Fruit fly (Drosophila melanogaster) whole organism, embryonic: ENCODE measurements around the gene Gcna.

Experiments used
- Asciz ChIP-seq: fragments of 200-800 bp; sonication (Bioruptor generic); optimal IDR thresholded peaks from 2 replicates; lab custom pipeline; 2017; ENCODE audit warnings: missing biosample characterization, mild to moderate bottlenecking, missing genetic modification characterization, missing genetic modification reagents
- Blimp-1 ChIP-seq: fragments of 200-800 bp; sonication (Bioruptor generic); optimal IDR thresholded peaks from 3 replicates; lab custom pipeline; 2018; ENCODE audit warnings: missing biosample characterization, missing genetic modification characterization, mild to moderate bottlenecking, moderate library complexity, missing genetic modification reagents
- C15 ChIP-seq: fragments of 200-800 bp; sonication (Bioruptor generic); IDR thresholded peaks from 3 replicates; pipeline ENCODE4 v1.3.6; 2022; ENCODE audit warnings: missing biosample characterization, missing genetic modification characterization
- CG10147 ChIP-seq: fragments of 200-800 bp; sonication (Bioruptor generic); optimal IDR thresholded peaks from 2 replicates; lab custom pipeline; 2019; ENCODE audit warnings: missing biosample characterization, mild to moderate bottlenecking, missing genetic modification characterization, moderate library complexity
- CG11560 ChIP-seq: fragments of 200-800 bp; sonication (Bioruptor generic); IDR thresholded peaks from 3 replicates; pipeline ENCODE4 v1.3.6; 2022; ENCODE audit warnings: missing biosample characterization, missing genetic modification characterization
- CG11723 ChIP-seq: fragments of 200-800 bp; sonication (Bioruptor generic); optimal IDR thresholded peaks from 2 replicates; lab custom pipeline; 2017; ENCODE audit warnings: missing biosample characterization, mild to moderate bottlenecking, missing genetic modification characterization
- CG15011 ChIP-seq: fragments of 200-800 bp; sonication (Bioruptor generic); optimal IDR thresholded peaks from 3 replicates; lab custom pipeline; 2018; ENCODE audit warnings: missing biosample characterization, mild to moderate bottlenecking, missing genetic modification characterization
- CG1647 ChIP-seq: fragments of 200-800 bp; sonication (Bioruptor generic); optimal IDR thresholded peaks from 3 replicates; lab custom pipeline; 2016; ENCODE audit warnings: missing biosample characterization, missing genetic modification characterization
- CG16813 ChIP-seq: fragments of 200-800 bp; sonication (Bioruptor generic); IDR thresholded peaks from 3 replicates; pipeline ENCODE4 v1.3.6; 2022; ENCODE audit warnings: missing biosample characterization, missing genetic modification characterization; ENCODE audit not compliant: partially characterized antibody
- CG17802 ChIP-seq: fragments of 200-800 bp; sonication (Bioruptor generic); optimal IDR thresholded peaks from 2 replicates; lab custom pipeline; 2018; ENCODE audit warnings: missing biosample characterization, mild to moderate bottlenecking, missing genetic modification characterization, moderate library complexity
- CG2678 ChIP-seq: fragments of 200-800 bp; sonication (Bioruptor generic); optimal IDR thresholded peaks from 3 replicates; lab custom pipeline; 2019; ENCODE audit warnings: missing biosample characterization, mild to moderate bottlenecking, missing genetic modification characterization, moderate library complexity
- CG2712 ChIP-seq: fragments of 200-800 bp; optimal IDR thresholded peaks from 3 replicates; lab custom pipeline; 2019; ENCODE audit warnings: missing biosample characterization, mild to moderate bottlenecking, missing genetic modification characterization, moderate library complexity
- CG31224 ChIP-seq: fragments of 200-800 bp; sonication (Bioruptor generic); IDR thresholded peaks from 2 replicates; pipeline ENCODE4 v1.3.6; 2022; ENCODE audit warnings: missing biosample characterization, missing genetic modification characterization
- CG5180 ChIP-seq: fragments of 200-800 bp; sonication (Bioruptor generic); optimal IDR thresholded peaks from 3 replicates; lab custom pipeline; 2017; ENCODE audit warnings: missing biosample characterization, missing genetic modification characterization, mild to moderate bottlenecking, moderate library complexity, missing genetic modification reagents
- CG6689 ChIP-seq: fragments of 200-800 bp; sonication (Bioruptor generic); IDR thresholded peaks from 2 replicates; pipeline ENCODE4 v1.3.6; 2022; ENCODE audit warnings: missing biosample characterization, missing genetic modification characterization
- CG6813 ChIP-seq: fragments of 200-800 bp; sonication (Bioruptor generic); optimal IDR thresholded peaks from 2 replicates; lab custom pipeline; 2017; ENCODE audit warnings: missing biosample characterization, missing genetic modification characterization, mild to moderate bottlenecking, moderate library complexity, missing genetic modification reagents
- CG7987 ChIP-seq: fragments of 200-800 bp; sonication (Bioruptor generic); optimal IDR thresholded peaks from 2 replicates; lab custom pipeline; 2018; ENCODE audit warnings: missing biosample characterization, mild to moderate bottlenecking, missing genetic modification characterization, moderate library complexity
- CG8924 ChIP-seq: fragments of 200-800 bp; optimal IDR thresholded peaks from 3 replicates; lab custom pipeline; 2019; ENCODE audit warnings: missing biosample characterization, mild to moderate bottlenecking, missing genetic modification characterization, moderate library complexity
- CG9817 ChIP-seq: fragments of 200-800 bp; sonication (Bioruptor generic); optimal IDR thresholded peaks from 2 replicates; lab custom pipeline; 2018; ENCODE audit warnings: missing biosample characterization, mild to moderate bottlenecking, missing genetic modification characterization, moderate library complexity
- Doc3 ChIP-seq: fragments of 200-800 bp; sonication (Bioruptor generic); IDR thresholded peaks from 3 replicates; pipeline ENCODE4 v1.3.6; 2022; ENCODE audit warnings: missing biosample characterization, missing genetic modification characterization; ENCODE audit not compliant: partially characterized antibody
- Eip74EF ChIP-seq, 2 experiments: fragments of 200-800 bp in 1 of 2; fragments of >200 bp in 1 of 2; sonication (Bioruptor generic) in 1 of 2; optimal IDR thresholded peaks; 2 replicates each; lab custom pipeline; 2017 to 2019; ENCODE audit warnings: missing biosample characterization in 2 of 2, missing genetic modification characterization in 2 of 2, mild to moderate bottlenecking in 1 of 2, moderate library complexity in 1 of 2
- Ets97D ChIP-seq: fragments of 200-800 bp; sonication (Bioruptor generic); optimal IDR thresholded peaks from 3 replicates; lab custom pipeline; 2016; ENCODE audit warnings: missing biosample characterization, missing genetic modification characterization
- Fer3 ChIP-seq: fragments of 200-800 bp; sonication (Bioruptor generic); optimal IDR thresholded peaks from 2 replicates; lab custom pipeline; 2018; ENCODE audit warnings: missing biosample characterization, mild to moderate bottlenecking, missing genetic modification characterization, moderate library complexity
- Hmr ChIP-seq: fragments of 200-800 bp; sonication (Bioruptor generic); optimal IDR thresholded peaks from 3 replicates; lab custom pipeline; 2017; ENCODE audit warnings: mild to moderate bottlenecking, missing biosample characterization, missing genetic modification reagents, missing genetic modification characterization
- MESR4 ChIP-seq: fragments of 200-800 bp; sonication (Bioruptor generic); optimal IDR thresholded peaks from 2 replicates; lab custom pipeline; 2018; ENCODE audit warnings: missing biosample characterization, mild to moderate bottlenecking, missing genetic modification characterization, moderate library complexity
- Mes4 ChIP-seq: fragments of 200-800 bp; sonication (Bioruptor generic); optimal IDR thresholded peaks from 2 replicates; lab custom pipeline; 2016; ENCODE audit warnings: missing biosample characterization, missing genetic modification characterization
- Nf-YB ChIP-seq: fragments of 200-800 bp; sonication (Bioruptor generic); optimal IDR thresholded peaks from 3 replicates; lab custom pipeline; 2019; ENCODE audit warnings: missing biosample characterization, mild to moderate bottlenecking, missing genetic modification characterization, moderate library complexity
- Oaz ChIP-seq: fragments of 200-800 bp; sonication (Bioruptor generic); IDR thresholded peaks from 2 replicates; pipeline ENCODE4 v1.3.6; 2022; ENCODE audit warnings: missing biosample characterization, missing genetic modification characterization
- Ravus ChIP-seq: fragments of 200-800 bp; sonication (Bioruptor generic); IDR thresholded peaks from 2 replicates; pipeline ENCODE4 v1.3.6; 2022; ENCODE audit warnings: missing biosample characterization, missing genetic modification characterization
- Scr ChIP-seq: fragments of 200-800 bp; sonication (Bioruptor generic); IDR thresholded peaks from 2 replicates; pipeline ENCODE4 v1.3.6; 2022; ENCODE audit warnings: missing biosample characterization, missing genetic modification characterization; ENCODE audit not compliant: partially characterized antibody
- Six4 ChIP-seq: fragments of 200-800 bp; sonication (Bioruptor generic); optimal IDR thresholded peaks from 2 replicates; lab custom pipeline; 2016; ENCODE audit warnings: missing biosample characterization, missing genetic modification characterization
- Usf ChIP-seq: fragments of 200-800 bp; sonication (Bioruptor generic); optimal IDR thresholded peaks from 2 replicates; lab custom pipeline; 2017; ENCODE audit warnings: missing genotype, missing biosample characterization, missing genetic modification characterization
- cas ChIP-seq: fragments of 200-800 bp; sonication (Bioruptor generic); IDR thresholded peaks from 2 replicates; pipeline ENCODE4 v1.3.6; 2022; ENCODE audit warnings: missing biosample characterization, missing genetic modification characterization
- cato ChIP-seq: fragments of 200-800 bp; sonication (Bioruptor generic); optimal IDR thresholded peaks from 2 replicates; lab custom pipeline; 2016; ENCODE audit warnings: missing biosample characterization, missing genetic modification characterization, borderline replicate concordance
- chinmo ChIP-seq: fragments of 200-800 bp; sonication (Bioruptor generic); IDR thresholded peaks from 4 replicates; pipeline ENCODE4 v1.3.6; 2022; ENCODE audit warnings: missing biosample characterization, missing genetic modification characterization; ENCODE audit not compliant: partially characterized antibody
- crp ChIP-seq, 2 experiments: fragments of 200-800 bp; sonication (Bioruptor generic); optimal IDR thresholded peaks; 2 replicates in 1 of 2; 3 replicates in 1 of 2; lab custom pipeline; 2017; ENCODE audit warnings: missing biosample characterization in 2 of 2, missing genetic modification characterization in 2 of 2, mild to moderate bottlenecking in 1 of 2, moderate library complexity in 1 of 2
- eve ChIP-seq, 2 experiments: fragments of >200 bp; optimal IDR thresholded peaks; 2 replicates each; lab custom pipeline; 2017; ENCODE audit warnings: missing biosample characterization in 2 of 2, missing genetic modification characterization in 2 of 2
- kah ChIP-seq: fragments of 200-800 bp; sonication (Bioruptor generic); optimal IDR thresholded peaks from 2 replicates; lab custom pipeline; 2018; ENCODE audit warnings: missing biosample characterization, mild to moderate bottlenecking, missing genetic modification characterization
- maf-S ChIP-seq: fragments of 200-800 bp; sonication (Bioruptor generic); optimal IDR thresholded peaks from 2 replicates; lab custom pipeline; 2016; ENCODE audit warnings: missing biosample characterization, missing genetic modification characterization
- mld ChIP-seq: fragments of 200-800 bp; sonication (Bioruptor generic); IDR thresholded peaks from 3 replicates; pipeline ENCODE4 v1.3.6; 2022; ENCODE audit warnings: missing biosample characterization, missing genetic modification characterization; ENCODE audit not compliant: partially characterized antibody
- sc ChIP-seq, 3 experiments: fragments of >200 bp in 2 of 3; fragments of 200-800 bp in 1 of 3; sonication (Bioruptor generic) in 1 of 3; optimal IDR thresholded peaks; 2 replicates in 2 of 3; 3 replicates in 1 of 3; lab custom pipeline; 2017; ENCODE audit warnings: mild to moderate bottlenecking in 1 of 3, missing biosample characterization in 1 of 3, missing genetic modification characterization in 1 of 3, missing genetic modification reagents in 1 of 3
- sens-2 ChIP-seq: fragments of 200-800 bp; sonication (Bioruptor generic); IDR thresholded peaks from 2 replicates; pipeline ENCODE4 v1.3.6; 2022; ENCODE audit warnings: missing biosample characterization, missing genetic modification characterization
- sna ChIP-seq: fragments of 200-800 bp; sonication (Bioruptor generic); IDR thresholded peaks from 2 replicates; pipeline ENCODE4 v1.3.6; 2022; ENCODE audit warnings: missing biosample characterization, missing genetic modification characterization; ENCODE audit not compliant: partially characterized antibody
- ttk ChIP-seq: fragments of 200-800 bp; sonication (Bioruptor generic); IDR thresholded peaks from 2 replicates; pipeline ENCODE4 v2.1.2; 2022; ENCODE audit warnings: missing biosample characterization, missing genetic modification characterization
- usp ChIP-seq: fragments of >200 bp; optimal IDR thresholded peaks from 2 replicates; lab custom pipeline; 2017; ENCODE audit warnings: missing biosample characterization, missing genetic modification characterization
- z ChIP-seq: fragments of 200-800 bp; sonication (Bioruptor generic); IDR thresholded peaks from 3 replicates; pipeline ENCODE4 v1.3.6; 2022; ENCODE audit warnings: missing biosample characterization, missing genetic modification characterization
- zen ChIP-seq: fragments of 200-800 bp; sonication (Bioruptor generic); optimal IDR thresholded peaks from 3 replicates; lab custom pipeline; 2018; ENCODE audit warnings: missing biosample characterization, mild to moderate bottlenecking, missing genetic modification characterization, moderate library complexity
- zfh2 ChIP-seq: fragments of 200-800 bp; sonication (Bioruptor generic); optimal IDR thresholded peaks from 2 replicates; lab custom pipeline; 2016; ENCODE audit warnings: missing biosample characterization, missing genetic modification characterization

Gcna gene

DNA sequence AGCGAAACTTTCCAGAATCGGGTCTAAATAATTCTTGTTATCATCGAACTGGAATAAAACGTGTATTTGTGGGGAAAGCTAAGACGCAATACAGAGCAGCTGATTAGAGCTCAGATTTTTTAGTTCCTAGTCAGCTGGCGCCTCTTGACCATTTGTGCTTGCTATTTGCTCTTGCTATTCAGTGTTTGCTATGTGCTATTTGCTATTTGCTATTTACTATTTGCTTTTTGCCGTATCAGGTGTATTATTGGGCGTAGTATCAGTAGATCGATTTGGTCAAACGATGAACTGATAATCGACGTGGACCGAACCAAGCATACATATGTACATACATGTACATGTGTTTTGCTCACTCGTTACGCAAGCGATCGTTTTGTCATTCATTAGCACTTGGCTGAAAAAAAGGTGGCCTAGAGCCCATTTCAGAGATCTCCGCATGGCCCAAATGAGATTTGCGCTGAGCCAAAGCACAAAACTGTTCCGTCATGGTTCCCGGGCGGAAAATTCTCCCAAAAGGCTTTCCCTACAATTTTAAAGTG lies 20.2 kb downstream of the Gcna start (continued):
- peak; percentile 12 for TF ChIP-seq zfh2
- TF ChIP-seq cato (GFP tag; lab: Kevin White, UChicago) = no peak
- TF ChIP-seq sens-2 = no peak
- no peak for TF ChIP-seq sna (GFP tag; lab: Robert Waterston, UW)
- TF ChIP-seq Mes4 (GFP tag; lab: Kevin White, UChicago) = peak; percentile 43
- peak; percentile 81 for TF ChIP-seq Hmr (GFP tag; lab: Kevin White, UChicago)
- TF ChIP-seq CG11723 = no peak
- TF ChIP-seq Asciz (GFP tag; lab: Kevin White, UChicago) = peak; percentile 55
- no peak for TF ChIP-seq Six4
- no peak for TF ChIP-seq usp (GFP tag; lab: Kevin White, UChicago)
- no peak for TF ChIP-seq cas (GFP tag; lab: Robert Waterston, UW)
- no peak for TF ChIP-seq CG8924 (tag; lab: Kevin White, UChicago)
- no peak for TF ChIP-seq CG2712 (tag; lab: Kevin White, UChicago)
- no peak for TF ChIP-seq Ets97D
- TF ChIP-seq Ravus (GFP tag; lab: Robert Waterston, UW) = no peak
- TF ChIP-seq zen (tag; lab: Kevin White, UChicago) = no peak
- TF ChIP-seq CG11560 = no peak
- TF ChIP-seq CG15011 (GFP tag; lab: Kevin White, UChicago) = peak; percentile 7
- no peak for TF ChIP-seq sc (optimal IDR thresholded peaks at IDR 0.05; lab: Kevin White, UChicago)
- peak; percentile 4 for TF ChIP-seq sc (GFP tag; optimal IDR thresholded peaks at IDR 0.05; lab: Kevin White, UChicago)
- TF ChIP-seq Scr (GFP tag; lab: Robert Waterston, UW) = no peak
- TF ChIP-seq CG5180 (GFP tag; lab: Kevin White, UChicago) = peak; percentile 7
- TF ChIP-seq crp (GFP tag; optimal IDR thresholded peaks at IDR 0.05; lab: Kevin White, UChicago) = no peak
- no peak for TF ChIP-seq MESR4
- no peak for TF ChIP-seq CG17802 (tag; lab: Kevin White, UChicago)
- TF ChIP-seq CG6689 (GFP tag; lab: Robert Waterston, UW) = 0 out of 2 replicates have a peak, but pooled peaks have one; percentile 7
- TF ChIP-seq ttk (GFP tag; lab: Robert Waterston, UW) = no peak
- TF ChIP-seq chinmo (GFP tag; lab: Robert Waterston, UW) = no peak
- TF ChIP-seq CG7987 (GFP tag; lab: Kevin White, UChicago) = peak; percentile 76
- TF ChIP-seq maf-S (GFP tag; lab: Kevin White, UChicago) = peak; percentile 41
- peak; percentile 37 for TF ChIP-seq Blimp-1 (GFP tag; lab: Kevin White, UChicago)
- TF ChIP-seq CG10147 = no peak
- no peak for TF ChIP-seq kah (GFP tag; lab: Kevin White, UChicago)
- peak; percentile 66 for TF ChIP-seq CG6813 (GFP tag; lab: Kevin White, UChicago)
- TF ChIP-seq C15 (GFP tag; lab: Robert Waterston, UW) = no peak
- no peak for TF ChIP-seq Doc3 (GFP tag; lab: Robert Waterston, UW)
- TF ChIP-seq eve (GFP tag; optimal IDR thresholded peaks at IDR 0.05; lab: Kevin White, UChicago) = no peak
- no peak for TF ChIP-seq Usf
- no peak for TF ChIP-seq CG16813 (GFP tag; lab: Robert Waterston, UW)
- TF ChIP-seq Eip74EF (GFP tag; optimal IDR thresholded peaks at IDR 0.05; lab: Kevin White, UChicago) = no peak
- TF ChIP-seq Fer3 (tag; lab: Kevin White, UChicago) = peak; percentile 62
- no peak for TF ChIP-seq mld
- TF ChIP-seq CG9817 (tag; lab: Kevin White, UChicago) = no peak
- TF ChIP-seq CG31224 = 0 out of 2 replicates have a peak, but pooled peaks have one; percentile 39
- 0 out of 3 replicates have a peak, but pooled peaks have one; percentile 21 for TF ChIP-seq z (GFP tag; lab: Robert Waterston, UW)
- TF ChIP-seq Nf-YB (GFP tag; lab: Kevin White, UChicago) = no peak
- no peak for TF ChIP-seq Oaz (GFP tag; lab: Robert Waterston, UW)
- TF ChIP-seq CG1647 (GFP tag; lab: Kevin White, UChicago) = no peak
- peak; percentile 68 for TF ChIP-seq CG2678 (tag; lab: Kevin White, UChicago)
